Worm (Caenorhabditis elegans) whole organism, L2 larva: ENCODE results near the gene srw-29.

Experiments
- C34F6.9 ChIP-seq: fragments of 150-350 bp; optimal IDR thresholded peaks from 2 replicates; lab custom pipeline; 2014; ENCODE audit warnings: missing biosample characterization, missing genetic modification characterization
- F13H6.1 ChIP-seq: sonication (generic microtip); optimal IDR thresholded peaks from 2 replicates; lab custom pipeline; 2016; ENCODE audit warnings: missing genetic modification characterization, missing compliant biosample characterization
- R02D3.7 ChIP-seq: fragments of 150-350 bp; optimal IDR thresholded peaks from 2 replicates; lab custom pipeline; 2014; ENCODE audit warnings: missing biosample characterization, missing genetic modification characterization
- Y55F3AM.14 ChIP-seq: fragments of 200-800 bp; sonication (Bioruptor generic); optimal IDR thresholded peaks from 2 replicates; lab custom pipeline; 2018; ENCODE audit warnings: mild to moderate bottlenecking, missing genetic modification characterization, missing compliant biosample characterization
- ZK546.5 ChIP-seq: sonication (generic microtip); optimal IDR thresholded peaks from 2 replicates; lab custom pipeline; 2017; ENCODE audit warnings: missing biosample characterization, missing genetic modification characterization
- alr-1 ChIP-seq: fragments of 150-350 bp; optimal IDR thresholded peaks from 2 replicates; lab custom pipeline; 2014; ENCODE audit warnings: missing biosample characterization, missing genetic modification characterization
- aly-2 ChIP-seq: fragments of 150-350 bp; optimal IDR thresholded peaks from 2 replicates; lab custom pipeline; 2014; ENCODE audit warnings: missing biosample characterization, missing genetic modification characterization
- ama-1 ChIP-seq: fragments of 150-350 bp; optimal IDR thresholded peaks from 2 replicates; lab custom pipeline; 2018; ENCODE audit warnings: inconsistent platforms
- blmp-1 ChIP-seq: sonication (generic microtip); optimal IDR thresholded peaks from 2 replicates; lab custom pipeline; 2017; ENCODE audit warnings: missing genetic modification characterization, mild to moderate bottlenecking, missing compliant biosample characterization, antibody characterized with exemption, moderate library complexity; ENCODE audit not compliant: insufficient read depth
- ceh-16 ChIP-seq: fragments of 150-350 bp; optimal IDR thresholded peaks from 2 replicates; lab custom pipeline; 2014; ENCODE audit warnings: missing biosample characterization, missing genetic modification characterization
- ceh-82 ChIP-seq: fragments of 150-350 bp; optimal IDR thresholded peaks from 2 replicates; lab custom pipeline; 2014; ENCODE audit warnings: missing biosample characterization, missing genetic modification characterization
- crh-2 ChIP-seq: sonication (generic microtip); optimal IDR thresholded peaks from 2 replicates; lab custom pipeline; 2017; ENCODE audit warnings: missing biosample characterization, missing genetic modification characterization
- dmd-4 ChIP-seq: sonication (generic microtip); optimal IDR thresholded peaks from 2 replicates; lab custom pipeline; 2017; ENCODE audit warnings: missing biosample characterization, missing genetic modification characterization
- egl-27 ChIP-seq: sonication (generic microtip); optimal IDR thresholded peaks from 3 replicates; lab custom pipeline; 2017; ENCODE audit warnings: missing biosample characterization, missing genetic modification reagents, missing genetic modification characterization
- elt-1 ChIP-seq: fragments of 150-350 bp; optimal IDR thresholded peaks from 2 replicates; lab custom pipeline; 2014; ENCODE audit warnings: missing biosample characterization, missing genetic modification characterization
- elt-3 ChIP-seq: sonication (generic microtip); optimal IDR thresholded peaks from 2 replicates; lab custom pipeline; 2017; ENCODE audit warnings: missing biosample characterization, missing genetic modification characterization
- fos-1 ChIP-seq: fragments of 150-350 bp; optimal IDR thresholded peaks from 2 replicates; lab custom pipeline; 2014; ENCODE audit warnings: missing biosample characterization, missing genetic modification characterization
- gmeb-1 ChIP-seq: fragments of 150-350 bp; optimal IDR thresholded peaks from 2 replicates; lab custom pipeline; 2014; ENCODE audit warnings: missing biosample characterization, missing genetic modification characterization
- lin-11 ChIP-seq: fragments of 150-350 bp; sonication (generic microtip); optimal IDR thresholded peaks from 2 replicates; lab custom pipeline; 2014; ENCODE audit warnings: missing biosample characterization, missing genetic modification characterization, inconsistent platforms, mixed read lengths
- lin-13 ChIP-seq: fragments of 150-350 bp; optimal IDR thresholded peaks from 2 replicates; lab custom pipeline; 2014; ENCODE audit warnings: missing biosample characterization, missing genetic modification reagents, missing genetic modification characterization
- lin-39 ChIP-seq: fragments of 150-350 bp; optimal IDR thresholded peaks from 2 replicates; lab custom pipeline; 2014; ENCODE audit warnings: missing biosample characterization, missing genetic modification reagents, missing genetic modification characterization
- lsy-2 ChIP-seq, 2 experiments: fragments of 150-350 bp in 1 of 2; sonication (generic microtip) in 1 of 2; optimal IDR thresholded peaks; 2 replicates each; lab custom pipeline; 2014 to 2017; ENCODE audit warnings: missing biosample characterization in 2 of 2, missing genetic modification characterization in 2 of 2
- mab-5 ChIP-seq: fragments of 150-350 bp; optimal IDR thresholded peaks from 2 replicates; lab custom pipeline; 2014; ENCODE audit warnings: missing biosample characterization, missing genetic modification characterization
- mbf-1 ChIP-seq: sonication (generic microtip); optimal IDR thresholded peaks from 2 replicates; lab custom pipeline; 2017; ENCODE audit warnings: missing biosample characterization, missing genetic modification characterization
- mdl-1 ChIP-seq, 2 experiments: fragments of 150-350 bp in 1 of 2; sonication (generic microtip) in 1 of 2; optimal IDR thresholded peaks; 2 replicates each; lab custom pipeline; 2017; ENCODE audit warnings: missing biosample characterization in 2 of 2, missing genetic modification characterization in 2 of 2
- nhr-10 ChIP-seq: sonication (generic microtip); optimal IDR thresholded peaks from 2 replicates; lab custom pipeline; 2017; ENCODE audit warnings: missing biosample characterization, missing genetic modification characterization
- nhr-11 ChIP-seq: fragments of 150-350 bp; optimal IDR thresholded peaks from 2 replicates; lab custom pipeline; 2014; ENCODE audit warnings: missing biosample characterization, missing genetic modification characterization
- nhr-12 ChIP-seq: fragments of 150-350 bp; optimal IDR thresholded peaks from 2 replicates; lab custom pipeline; 2014; ENCODE audit warnings: missing biosample characterization, missing genetic modification characterization
- nhr-129 ChIP-seq: fragments of 150-350 bp; optimal IDR thresholded peaks from 2 replicates; lab custom pipeline; 2014; ENCODE audit warnings: missing biosample characterization, missing genetic modification characterization
- nhr-21 ChIP-seq: fragments of 150-350 bp; optimal IDR thresholded peaks from 2 replicates; lab custom pipeline; 2014; ENCODE audit warnings: missing biosample characterization, missing genetic modification characterization
- nhr-23 ChIP-seq: fragments of 150-350 bp; optimal IDR thresholded peaks from 2 replicates; lab custom pipeline; 2014; ENCODE audit warnings: missing biosample characterization, missing genetic modification reagents, missing genetic modification characterization
- nhr-237 ChIP-seq: fragments of 150-350 bp; optimal IDR thresholded peaks from 2 replicates; lab custom pipeline; 2014; ENCODE audit warnings: missing biosample characterization, missing genetic modification characterization
- nhr-25 ChIP-seq: fragments of 150-350 bp; sonication (generic microtip); optimal IDR thresholded peaks from 3 replicates; lab custom pipeline; 2014; ENCODE audit warnings: missing biosample characterization, missing genetic modification characterization
- nhr-6 ChIP-seq: fragments of 150-350 bp; optimal IDR thresholded peaks from 2 replicates; lab custom pipeline; 2014; ENCODE audit warnings: missing biosample characterization, missing genetic modification characterization
- nhr-77 ChIP-seq: fragments of 150-350 bp; optimal IDR thresholded peaks from 2 replicates; lab custom pipeline; 2014; ENCODE audit warnings: missing biosample characterization, missing genetic modification characterization
- peb-1 ChIP-seq: fragments of 150-350 bp; optimal IDR thresholded peaks from 2 replicates; lab custom pipeline; 2014; ENCODE audit warnings: missing biosample characterization, missing genetic modification characterization
- sem-4 ChIP-seq: fragments of 150-350 bp; optimal IDR thresholded peaks from 2 replicates; lab custom pipeline; 2014; ENCODE audit warnings: missing biosample characterization, missing genetic modification reagents, missing genetic modification characterization
- skn-1 ChIP-seq: sonication (generic microtip); optimal IDR thresholded peaks from 2 replicates; lab custom pipeline; 2017; ENCODE audit warnings: missing biosample characterization, missing genetic modification characterization
- sma-3 ChIP-seq: sonication (generic microtip); optimal IDR thresholded peaks from 2 replicates; lab custom pipeline; 2016; ENCODE audit warnings: missing genetic modification reagents, missing genetic modification characterization, missing compliant biosample characterization
- sma-9 ChIP-seq, 2 experiments: fragments of 150-350 bp in 1 of 2; sonication (generic microtip) in 1 of 2; optimal IDR thresholded peaks; 2 replicates each; lab custom pipeline; 2014 to 2016; ENCODE audit warnings: missing genetic modification characterization in 2 of 2, mild to moderate bottlenecking in 1 of 2, missing biosample characterization in 1 of 2, missing compliant biosample characterization in 1 of 2, missing genetic modification reagents in 1 of 2, moderate library complexity in 1 of 2
- snpc-4 ChIP-seq: fragments of 150-350 bp; optimal IDR thresholded peaks from 2 replicates; lab custom pipeline; 2014; ENCODE audit warnings: missing biosample characterization, missing genetic modification characterization
- unc-39 ChIP-seq: fragments of 150-350 bp; optimal IDR thresholded peaks from 2 replicates; lab custom pipeline; 2014; ENCODE audit warnings: missing biosample characterization, missing genetic modification characterization
- unc-55 ChIP-seq: fragments of 150-350 bp; sonication (generic microtip); optimal IDR thresholded peaks from 3 replicates; lab custom pipeline; 2014; ENCODE audit warnings: missing biosample characterization, missing genetic modification reagents, missing genetic modification characterization
- unc-62 ChIP-seq: fragments of 150-350 bp; optimal IDR thresholded peaks from 2 replicates; lab custom pipeline; 2014; ENCODE audit warnings: missing biosample characterization, missing genetic modification reagents, missing genetic modification characterization
- zag-1 ChIP-seq: fragments of 150-350 bp; optimal IDR thresholded peaks from 2 replicates; lab custom pipeline; 2014; ENCODE audit warnings: missing biosample characterization, missing genetic modification characterization
- ztf-1 ChIP-seq: fragments of 200-800 bp; sonication (Bioruptor generic); conservative IDR thresholded peaks from 2 replicates; pipeline ENCODE4 v1.3.6; 2022; ENCODE audit warnings: missing genetic modification characterization, missing compliant biosample characterization
- ztf-11 ChIP-seq: sonication (generic microtip); optimal IDR thresholded peaks from 2 replicates; lab custom pipeline; 2017; ENCODE audit warnings: missing biosample characterization, missing genetic modification characterization
- ztf-4 ChIP-seq: fragments of 150-350 bp; optimal IDR thresholded peaks from 2 replicates; lab custom pipeline; 2014; ENCODE audit warnings: missing biosample characterization, missing genetic modification characterization

Gene srw-29

DNA sequence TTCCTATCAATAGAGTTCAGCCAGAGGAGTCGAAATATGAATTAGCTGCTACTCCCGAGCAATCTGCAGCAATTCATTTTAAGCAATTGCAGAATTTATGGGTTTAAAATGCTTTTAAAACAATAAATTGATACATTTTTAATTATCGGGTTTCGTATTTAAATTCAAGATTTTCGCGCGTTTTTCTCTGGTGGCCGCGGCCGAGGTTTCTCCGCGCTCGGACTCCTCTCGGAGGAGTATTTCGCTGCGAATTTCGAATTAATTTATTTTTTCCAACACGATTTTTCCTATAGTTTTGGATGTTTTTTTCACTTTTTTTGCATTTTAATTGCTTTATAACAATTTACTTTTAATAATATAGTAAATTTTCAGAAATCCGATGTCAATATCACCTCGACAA is 22.8 kb downstream of the srw-29 start, which contains the start of gene F13A7.14:
TSS of gene F13A7.14 (plus strand) at position 373 of the 400 bp plus-strand sequence.
- TF ChIP-seq nhr-6 (tag; lab: Kevin White, UChicago) (no peak), lin-11 (tag; lab: Kevin White, UChicago) (peak; percentile 64), nhr-10 (tag; lab: Kevin White, UChicago) (peak; percentile 40), F13H6.1 (tag; lab: Kevin White, UChicago) (peak; percentile 80), R02D3.7 (tag; lab: Kevin White, UChicago) (peak; percentile 33), mab-5 (peak; percentile 41), sem-4 (peak; percentile 58), nhr-237 (tag; lab: Kevin White, UChicago) (no peak), ztf-11 (tag; lab: Kevin White, UChicago) (no peak), nhr-23 (tag; lab: Kevin White, UChicago) (no peak), nhr-25 (peak; percentile 68), nhr-77 (no peak), elt-1 (tag; lab: Kevin White, UChicago) (no peak), nhr-21 (tag; lab: Kevin White, UChicago) (peak; percentile 76), zag-1 (tag; lab: Kevin White, UChicago) (no peak), ztf-4 (tag; lab: Kevin White, UChicago) (peak; percentile 28), unc-62 (GFP tag; lab: Kevin White, UChicago) (no peak), nhr-12 (tag; lab: Kevin White, UChicago) (no peak), unc-39 (tag; lab: Kevin White, UChicago) (no peak), blmp-1 (tag; lab: Kevin White, UChicago) (peak; percentile 16), ceh-82 (tag; lab: Kevin White, UChicago) (no peak), elt-3 (tag; lab: Kevin White, UChicago) (no peak), ZK546.5 (tag; lab: Kevin White, UChicago) (no peak), lin-13 (peak; percentile 79), Y55F3AM.14 (GFP tag; lab: Kevin White, UChicago) (no peak), mdl-1 (tag; optimal IDR thresholded peaks at IDR 0.05; lab: Kevin White, UChicago) (no peak), lsy-2 (tag; optimal IDR thresholded peaks at IDR 0.05; lab: Kevin White, UChicago) (peak; percentile 58 to 83), nhr-129 (no peak), egl-27 (peak; percentile 61), fos-1 (tag; lab: Kevin White, UChicago) (peak; percentile 4), gmeb-1 (tag; lab: Kevin White, UChicago) (peak; percentile 97), lin-39 (tag; lab: Kevin White, UChicago) (no peak), ztf-1 (GFP tag; lab: Robert Waterston, UW) (no peak), C34F6.9 (tag; lab: Kevin White, UChicago) (peak; percentile 72), nhr-11 (tag; lab: Kevin White, UChicago) (no peak), peb-1 (tag; lab: Kevin White, UChicago) (no peak), crh-2 (tag; lab: Kevin White, UChicago) (peak; percentile 75), skn-1 (tag; lab: Kevin White, UChicago) (no peak), unc-55 (GFP tag; lab: Kevin White, UChicago) (peak; percentile 85), alr-1 (tag; lab: Kevin White, UChicago) (no peak), ama-1 (lab: Kevin White, UChicago) (no peak), sma-3 (GFP tag; lab: Kevin White, UChicago) (peak; percentile 89), dmd-4 (tag; lab: Kevin White, UChicago) (no peak), sma-9 (GFP tag; optimal IDR thresholded peaks at IDR 0.05; lab: Kevin White, UChicago) (peak; percentile 94), sma-9 (tag; optimal IDR thresholded peaks at IDR 0.05; lab: Kevin White, UChicago) (no peak), snpc-4 (tag; lab: Kevin White, UChicago) (no peak), aly-2 (tag; lab: Kevin White, UChicago) (no peak), ceh-16 (tag; lab: Kevin White, UChicago) (peak; percentile 77), mbf-1 (no peak)
- TF ChIP-seq, all 48 proteins: peak for 21
